Fruit fly (Drosophila melanogaster) whole organism, wandering third instar larva: ENCODE measurements around the gene Adar.

Experiments used
- Abd-B ChIP-seq: fragments of >200 bp; optimal IDR thresholded peaks from 2 replicates; lab custom pipeline; 2017; ENCODE audit warnings: missing biosample characterization, missing genetic modification characterization
- CG32264 ChIP-seq: fragments of 200-800 bp; sonication (Bioruptor generic); optimal IDR thresholded peaks from 2 replicates; lab custom pipeline; 2016; ENCODE audit warnings: missing biosample characterization, missing genetic modification characterization
- CG9705 ChIP-seq: fragments of 200-800 bp; sonication (Bioruptor generic); optimal IDR thresholded peaks from 2 replicates; lab custom pipeline; 2018; ENCODE audit warnings: missing biosample characterization, mild to moderate bottlenecking, missing genetic modification characterization
- CrebA ChIP-seq: fragments of 200-800 bp; sonication (Bioruptor generic); optimal IDR thresholded peaks from 2 replicates; lab custom pipeline; 2016; ENCODE audit warnings: missing biosample characterization, mild to moderate bottlenecking, missing genetic modification characterization, borderline replicate concordance
- Dif ChIP-seq: fragments of 200-275, 200-300 bp; sonication (Bioruptor generic); optimal IDR thresholded peaks from 2 replicates; lab custom pipeline; 2018; ENCODE audit warnings: missing biosample characterization, missing genetic modification characterization; ENCODE audit not compliant: partially characterized antibody
- HLH106 ChIP-seq: fragments of 200-800 bp; optimal IDR thresholded peaks from 3 replicates; lab custom pipeline; 2019; ENCODE audit warnings: missing biosample characterization, mild to moderate bottlenecking, missing genetic modification characterization, moderate library complexity
- Hnf4 ChIP-seq: fragments of 200-800 bp; sonication (Bioruptor generic); optimal IDR thresholded peaks from 2 replicates; lab custom pipeline; 2016; ENCODE audit warnings: missing biosample characterization, mild to moderate bottlenecking, missing genetic modification characterization
- Hr78 ChIP-seq: fragments of >200 bp; optimal IDR thresholded peaks from 2 replicates; lab custom pipeline; 2017; ENCODE audit warnings: missing biosample characterization, missing genetic modification characterization
- Jra ChIP-seq: sonication (Bioruptor generic); optimal IDR thresholded peaks from 2 replicates; lab custom pipeline; 2016; ENCODE audit warnings: missing biosample characterization, missing genetic modification characterization
- Mio ChIP-seq: sonication (Bioruptor generic); optimal IDR thresholded peaks from 2 replicates; lab custom pipeline; 2016; ENCODE audit warnings: missing biosample characterization, missing genetic modification characterization
- Myc ChIP-seq: fragments of >200 bp; optimal IDR thresholded peaks from 2 replicates; lab custom pipeline; 2017
- N ChIP-seq: fragments of >200 bp; optimal IDR thresholded peaks from 2 replicates; lab custom pipeline; 2018; ENCODE audit warnings: missing biosample characterization, missing external identifiers, missing genetic modification characterization
- OdsH ChIP-seq: fragments of 200-800 bp; sonication (Bioruptor generic); optimal IDR thresholded peaks from 2 replicates; lab custom pipeline; 2016; ENCODE audit warnings: missing biosample characterization, mild to moderate bottlenecking, missing genetic modification characterization
- Rel ChIP-seq, 2 experiments: fragments of 200-800 bp; sonication (Bioruptor generic) in 1 of 2; optimal IDR thresholded peaks; 2 replicates in 1 of 2; 3 replicates in 1 of 2; lab custom pipeline; 2016 to 2019; ENCODE audit warnings: mild to moderate bottlenecking in 2 of 2, missing biosample characterization in 2 of 2, missing genetic modification characterization in 2 of 2, moderate library complexity in 1 of 2
- Sp1 ChIP-seq: fragments of 200-800 bp; sonication (Bioruptor generic); optimal IDR thresholded peaks from 3 replicates; lab custom pipeline; 2019; ENCODE audit warnings: missing biosample characterization, mild to moderate bottlenecking, missing genetic modification characterization, moderate library complexity
- Vsx2 ChIP-seq: fragments of 200-300, 225-300 bp; sonication (Bioruptor generic); optimal IDR thresholded peaks from 2 replicates; lab custom pipeline; 2018; ENCODE audit warnings: missing biosample characterization, missing genetic modification characterization; ENCODE audit not compliant: partially characterized antibody
- br ChIP-seq: fragments of 200-800 bp; sonication (Bioruptor generic); optimal IDR thresholded peaks from 2 replicates; lab custom pipeline; 2016; ENCODE audit warnings: missing biosample characterization, missing genetic modification characterization
- dl ChIP-seq, 2 experiments: fragments of 175-275, 200-275 bp in 1 of 2; fragments of 200-275 bp in 1 of 2; sonication (Bioruptor generic); optimal IDR thresholded peaks; lab custom pipeline; 2018; ENCODE audit warnings: mild to moderate bottlenecking in 2 of 2, missing biosample characterization in 2 of 2, missing genetic modification characterization in 2 of 2, moderate library complexity in 2 of 2; ENCODE audit not compliant: partially characterized antibody in 2 of 2, insufficient read depth in 1 of 2
- dmrt93B ChIP-seq: fragments of 200-800 bp; sonication (Bioruptor generic); optimal IDR thresholded peaks from 2 replicates; lab custom pipeline; 2018; ENCODE audit warnings: missing biosample characterization, mild to moderate bottlenecking, missing genetic modification characterization
- dsf ChIP-seq: sonication (Bioruptor generic); optimal IDR thresholded peaks from 2 replicates; lab custom pipeline; 2016; ENCODE audit warnings: missing biosample characterization, missing genetic modification characterization, borderline replicate concordance
- ey ChIP-seq: fragments of 200-800 bp; sonication (Bioruptor generic); optimal IDR thresholded peaks from 2 replicates; lab custom pipeline; 2016; ENCODE audit warnings: missing biosample characterization, missing genetic modification characterization
- foxo ChIP-seq, 2 experiments: fragments of 200-800 bp; sonication (Bioruptor generic); optimal IDR thresholded peaks; 2 replicates in 1 of 2; 3 replicates in 1 of 2; lab custom pipeline; 2016 to 2017; ENCODE audit warnings: missing biosample characterization in 2 of 2, missing genetic modification characterization in 2 of 2
- h ChIP-seq: fragments of 200-800 bp; sonication (Bioruptor generic); optimal IDR thresholded peaks from 3 replicates; lab custom pipeline; 2016; ENCODE audit warnings: missing biosample characterization, mild to moderate bottlenecking, missing genetic modification characterization
- jim ChIP-seq: fragments of 175-275, 200-325 bp; sonication (Bioruptor generic); optimal IDR thresholded peaks from 2 replicates; lab custom pipeline; 2016; ENCODE audit warnings: missing biosample characterization, mild to moderate bottlenecking, missing genetic modification characterization
- pan ChIP-seq: fragments of >200 bp; optimal IDR thresholded peaks from 2 replicates; lab custom pipeline; 2017
- psq ChIP-seq: fragments of 200-800 bp; sonication (Bioruptor generic); optimal IDR thresholded peaks from 3 replicates; lab custom pipeline; 2017; ENCODE audit warnings: missing biosample characterization, mild to moderate bottlenecking, missing genetic modification characterization, moderate library complexity
- rgr ChIP-seq: fragments of 200-800 bp; sonication (Bioruptor generic); optimal IDR thresholded peaks from 3 replicates; lab custom pipeline; 2016; ENCODE audit warnings: missing biosample characterization, mild to moderate bottlenecking, missing genetic modification characterization
- sage ChIP-seq: fragments of 200-800 bp; sonication (Bioruptor generic); optimal IDR thresholded peaks from 2 replicates; lab custom pipeline; 2016; ENCODE audit warnings: missing biosample characterization, mild to moderate bottlenecking, missing genetic modification characterization
- tai ChIP-seq: sonication (Bioruptor generic); optimal IDR thresholded peaks from 2 replicates; lab custom pipeline; 2016; ENCODE audit warnings: missing biosample characterization, missing genetic modification characterization
- usp ChIP-seq: fragments of >200 bp; optimal IDR thresholded peaks from 2 replicates; lab custom pipeline; 2017; ENCODE audit warnings: missing biosample characterization, missing genetic modification characterization
- woc ChIP-seq: sonication (Bioruptor generic); optimal IDR thresholded peaks from 2 replicates; lab custom pipeline; 2016; ENCODE audit warnings: missing biosample characterization, mild to moderate bottlenecking, missing genetic modification characterization

The Adar gene

dm6 chrX:1774347-1774829, 863 bp downstream of the Adar start:
- TF ChIP-seq psq (GFP tag; lab: Kevin White, UChicago) (peak; percentile 63), Dif (GFP tag; lab: Kevin White, UChicago) (no peak)

dm6 chrX:1789266-1789665, 15.7 kb downstream of the Adar start, which contains the start of gene CG32806:
Gene CG32806 (plus strand): TSS chrX:1789566.
- TF ChIP-seq Hnf4 (GFP tag; lab: Kevin White, UChicago) (no peak), sage (GFP tag; lab: Kevin White, UChicago) (no peak), Vsx2 (GFP tag; lab: Kevin White, UChicago) (no peak)

dm6 chrX:1793793-1794358, 20.4 kb downstream of the Adar start:
- TF ChIP-seq jim (no peak), h (GFP tag; lab: Kevin White, UChicago) (no peak), woc (GFP tag; lab: Kevin White, UChicago) (no peak), dmrt93B (GFP tag; lab: Kevin White, UChicago) (no peak), usp (GFP tag; lab: Kevin White, UChicago) (no peak), Mio (GFP tag; lab: Kevin White, UChicago) (no peak), psq (GFP tag; lab: Kevin White, UChicago) (no peak), HLH106 (tag; lab: Kevin White, UChicago) (no peak), OdsH (no peak), Vsx2 (GFP tag; lab: Kevin White, UChicago) (no peak), dl (GFP tag; optimal IDR thresholded peaks at IDR 0.05; lab: Kevin White, UChicago; ENCODE audit: insufficient read depth in 1 of 2, partially characterized antibody in 2 of 2) (no peak), Hr78 (GFP tag; lab: Kevin White, UChicago) (no peak), pan (no peak)

- no peak for TF ChIP-seq CG32264 (GFP tag; lab: Kevin White, UChicago)
- TF ChIP-seq Hnf4 (GFP tag; lab: Kevin White, UChicago) = no peak
- TF ChIP-seq woc (GFP tag; lab: Kevin White, UChicago) = no peak
- no peak for TF ChIP-seq CG9705 (GFP tag; lab: Kevin White, UChicago)
- TF ChIP-seq Hr78 (GFP tag; lab: Kevin White, UChicago) = no peak
- no peak for TF ChIP-seq rgr (GFP tag; lab: Kevin White, UChicago)
- TF ChIP-seq Myc (lab: Kevin White, UChicago) = no peak
- TF ChIP-seq Sp1 (GFP tag; lab: Kevin White, UChicago) = no peak
- no peak for TF ChIP-seq N (GFP tag; lab: Kevin White, UChicago)
- no peak for TF ChIP-seq Vsx2 (GFP tag; lab: Kevin White, UChicago)
- TF ChIP-seq Rel (GFP tag; optimal IDR thresholded peaks at IDR 0.05; lab: Kevin White, UChicago) = no peak
- TF ChIP-seq Rel (tag; optimal IDR thresholded peaks at IDR 0.05; lab: Kevin White, UChicago) = no peak
Observed at dm6 chrX:1811173-1811572, 37.6 kb downstream of the Adar start.

dm6 chrX:1819026-1819425, 45.5 kb downstream of the Adar start:
- TF ChIP-seq Abd-B (GFP tag; lab: Kevin White, UChicago) (no peak), CrebA (GFP tag; lab: Kevin White, UChicago) (no peak), HLH106 (tag; lab: Kevin White, UChicago) (no peak), dl (GFP tag; optimal IDR thresholded peaks at IDR 0.05; lab: Kevin White, UChicago; ENCODE audit: insufficient read depth in 1 of 2, partially characterized antibody in 2 of 2) (no peak), ey (GFP tag; lab: Kevin White, UChicago) (no peak), Vsx2 (GFP tag; lab: Kevin White, UChicago) (no peak), foxo (GFP tag; optimal IDR thresholded peaks at IDR 0.05; lab: Kevin White, UChicago) (no peak), psq (GFP tag; lab: Kevin White, UChicago) (no peak), Myc (lab: Kevin White, UChicago) (no peak), br (no peak), tai (no peak), usp (GFP tag; lab: Kevin White, UChicago) (no peak), dmrt93B (GFP tag; lab: Kevin White, UChicago) (no peak), Rel (GFP tag; optimal IDR thresholded peaks at IDR 0.05; lab: Kevin White, UChicago) (no peak), Rel (tag; optimal IDR thresholded peaks at IDR 0.05; lab: Kevin White, UChicago) (no peak), Jra (GFP tag; lab: Kevin White, UChicago) (no peak), dsf (GFP tag; lab: Kevin White, UChicago) (no peak), jim (no peak)
